Worm (Caenorhabditis elegans): ENCODE results near the gene lys-4.
A peak's percentile ranks its signal among the peaks of the same experiment; 100 is the strongest.

The lys-4 gene

DNA sequence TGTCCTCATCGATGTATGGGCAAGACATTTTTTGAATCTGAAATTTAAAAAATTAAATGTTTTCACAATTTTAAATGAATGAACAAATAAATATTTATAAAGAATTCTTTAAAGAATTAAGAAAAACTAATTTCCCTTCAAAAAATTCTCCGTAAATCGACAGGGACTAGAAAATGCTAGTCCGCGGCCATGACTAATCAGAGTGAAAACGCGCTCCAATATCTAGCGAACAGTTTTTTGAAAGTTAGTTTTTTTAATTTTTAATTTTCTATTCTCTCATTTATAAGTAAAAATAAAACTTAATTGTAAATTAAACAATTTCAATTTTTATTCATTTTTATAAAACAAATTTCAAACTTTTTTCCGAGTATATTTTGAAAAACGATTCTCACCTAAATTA is 30.2 kb downstream of the lys-4 start (continued):
- TF ChIP-seq lin-35 (GFP tag; optimal IDR thresholded peaks at IDR 0.05) (peak; percentile 28 to 60), lsy-2 (tag; optimal IDR thresholded peaks at IDR 0.05) (peak; percentile 60 to 69), ces-1 (GFP tag; optimal IDR thresholded peaks at IDR 0.05) (no peak), unc-98 (GFP tag; IDR thresholded peaks at IDR 0.05) (no peak; the same call in 1 of the 2 replicates), efl-1 (optimal IDR thresholded peaks at IDR 0.05) (peak; percentile 19 to 43), efl-1 (GFP tag; optimal IDR thresholded peaks at IDR 0.05 in 1 of 2) (peak; percentile 46 to 83), blmp-1 (tag; optimal IDR thresholded peaks at IDR 0.05) (peak; percentile 32), aly-2 (tag; optimal IDR thresholded peaks at IDR 0.05) (no peak), lin-15B (tag; optimal IDR thresholded peaks at IDR 0.05) (peak; percentile 66), isw-1 (GFP tag; IDR thresholded peaks at IDR 0.05) (peak; percentile 31; the same call in 1 of the 2 replicates), ceh-82 (tag; optimal IDR thresholded peaks at IDR 0.05) (peak in 1 of 3 experiments; percentile 3), skn-1 (tag; optimal IDR thresholded peaks at IDR 0.05) (peak; percentile 71), nhr-71 (tag; optimal IDR thresholded peaks at IDR 0.05) (peak; percentile 66), rnt-1 (tag; optimal IDR thresholded peaks at IDR 0.05) (peak; percentile 91), xbp-1 (tag; optimal IDR thresholded peaks at IDR 0.05) (peak; percentile 49), nhr-90 (tag; optimal IDR thresholded peaks at IDR 0.05; ENCODE audit: poor library complexity) (peak; percentile 70), dpl-1 (GFP tag; optimal IDR thresholded peaks at IDR 0.05) (peak in 2 of 3 experiments; percentile 39 to 55), fkh-4 (tag; optimal IDR thresholded peaks at IDR 0.05; ENCODE audit: borderline replicate concordance) (peak; percentile 37), unc-62 (GFP tag; optimal IDR thresholded peaks at IDR 0.05) (no peak), ceh-90 (tag; optimal IDR thresholded peaks at IDR 0.05) (peak; percentile 89), C34B4.2 (tag; optimal IDR thresholded peaks at IDR 0.05) (no peak), ceh-8 (GFP tag; optimal IDR thresholded peaks at IDR 0.05) (no peak), F16B12.6 (tag; optimal IDR thresholded peaks at IDR 0.05) (no peak), nhr-47 (tag; optimal IDR thresholded peaks at IDR 0.05) (peak; percentile 63), pag-3 (tag; optimal IDR thresholded peaks at IDR 0.05; ENCODE audit: borderline replicate concordance, insufficient read depth) (no peak), swsn-7 (tag; optimal IDR thresholded peaks at IDR 0.05) (peak; percentile 24), unc-86 (tag; optimal IDR thresholded peaks at IDR 0.05) (no peak), nhr-237 (tag; optimal IDR thresholded peaks at IDR 0.05) (no peak), ceh-63 (GFP tag; optimal IDR thresholded peaks at IDR 0.05) (no peak), nhr-77 (tag; optimal IDR thresholded peaks at IDR 0.05) (no peak), sox-4 (tag; optimal IDR thresholded peaks at IDR 0.05) (peak; percentile 24), mab-9 (GFP tag; IDR thresholded peaks at IDR 0.05) (no peak), hlh-17 (GFP tag; optimal IDR thresholded peaks at IDR 0.05; ENCODE audit: borderline replicate concordance) (no peak), lin-39 (tag; optimal IDR thresholded peaks at IDR 0.05) (peak; percentile 14), hpl-2 (GFP tag; optimal IDR thresholded peaks at IDR 0.05) (no peak)

DNA sequence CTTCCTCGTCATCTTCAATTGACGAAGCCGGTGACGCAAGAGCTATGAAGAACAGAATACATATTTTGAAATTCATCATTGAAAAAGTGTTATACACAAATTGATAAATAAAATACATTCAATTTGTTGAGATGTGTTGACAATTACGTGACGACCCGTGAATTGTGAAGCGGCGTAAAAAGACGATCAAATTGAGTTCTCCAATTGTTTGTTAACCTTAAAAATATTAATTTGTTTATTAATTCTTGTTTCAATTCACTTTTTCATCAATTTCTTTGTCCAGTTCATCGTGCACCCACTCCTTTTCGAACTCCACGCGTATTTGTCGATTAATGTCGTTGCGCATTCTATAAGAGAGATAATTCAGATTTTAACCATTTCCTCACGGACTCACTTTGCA is 30.8 kb downstream of the lys-4 start, which contains the start of gene spe-36:
TSS of gene spe-36 (minus strand) at position 101 of the 400 bp plus-strand sequence.
- no peak for TF ChIP-seq zip-4 (GFP tag; optimal IDR thresholded peaks at IDR 0.05)
- no peak for TF ChIP-seq ceh-82 (tag; optimal IDR thresholded peaks at IDR 0.05)
- TF ChIP-seq ces-1 (GFP tag; optimal IDR thresholded peaks at IDR 0.05) = no peak
- TF ChIP-seq lir-3 (tag; optimal IDR thresholded peaks at IDR 0.05; ENCODE audit: poor library complexity) = no peak
- no peak for TF ChIP-seq nhr-85 (tag)
- TF ChIP-seq tbx-2 (tag; optimal IDR thresholded peaks at IDR 0.05) = no peak

DNA sequence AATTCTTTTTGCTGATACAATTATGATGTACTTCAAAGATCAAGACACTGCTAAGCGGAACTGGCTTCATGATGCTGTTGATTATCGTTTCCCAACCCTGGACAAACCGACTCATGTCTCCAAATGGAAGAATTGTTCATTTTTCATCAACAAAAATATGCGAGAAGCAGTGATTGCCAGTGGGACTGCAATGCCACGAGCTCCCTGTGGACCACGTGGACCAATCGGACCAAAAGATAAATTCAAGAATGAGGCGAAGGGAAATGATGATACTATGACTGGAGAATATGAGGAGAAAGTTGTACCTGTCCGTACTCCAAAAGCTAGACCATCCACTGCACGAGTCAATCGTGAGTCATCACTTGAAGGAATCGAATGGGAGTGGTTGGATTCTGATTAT is 36.5 kb downstream of the lys-4 start:
- no peak for TF ChIP-seq unc-86 (tag; optimal IDR thresholded peaks at IDR 0.05)
- no peak for TF ChIP-seq fkh-8 (tag; optimal IDR thresholded peaks at IDR 0.05)
- no peak for TF ChIP-seq fos-1 (tag; optimal IDR thresholded peaks at IDR 0.05)
- TF ChIP-seq mep-1 (tag; optimal IDR thresholded peaks at IDR 0.05) = no peak
- no peak for TF ChIP-seq pax-3 (tag; optimal IDR thresholded peaks at IDR 0.05)
- no peak for TF ChIP-seq zip-4 (GFP tag; optimal IDR thresholded peaks at IDR 0.05)
- TF ChIP-seq ces-1 (GFP tag; optimal IDR thresholded peaks at IDR 0.05) = no peak
- TF ChIP-seq efl-3 (GFP tag; optimal IDR thresholded peaks at IDR 0.05) = no peak
- no peak for TF ChIP-seq lin-39 (tag; optimal IDR thresholded peaks at IDR 0.05)
- no peak for TF ChIP-seq nhr-11 (tag; optimal IDR thresholded peaks at IDR 0.05)
- TF ChIP-seq irx-1 (tag; optimal IDR thresholded peaks at IDR 0.05) = no peak

Measured in whole organism, L1 larva.